Worm (Caenorhabditis elegans) whole organism, L4/young adult: Measurements from ENCODE around the gene mai-2.
"Not testable (repeated sequence)": the region's sequence is repeated elsewhere in the genome, so short reads cannot be mapped to it uniquely, and the experiment has no call there.

Experiments used
- W03F9.2 ChIP-seq: fragments of 150-350 bp; optimal IDR thresholded peaks from 2 replicates; lab custom pipeline; 2014; ENCODE audit warnings: missing biosample characterization, missing genetic modification characterization
- dao-5 ChIP-seq: sonication (generic microtip); optimal IDR thresholded peaks from 2 replicates; lab custom pipeline; 2016; ENCODE audit warnings: missing genotype, missing genetic modification characterization, moderate library complexity, missing compliant biosample characterization
- him-1 ChIP-seq: sonication (generic microtip); optimal IDR thresholded peaks from 2 replicates; lab custom pipeline; 2016; ENCODE audit warnings: missing genotype, missing genetic modification reagents, missing genetic modification characterization, missing compliant biosample characterization

Gene mai-2

DNA sequence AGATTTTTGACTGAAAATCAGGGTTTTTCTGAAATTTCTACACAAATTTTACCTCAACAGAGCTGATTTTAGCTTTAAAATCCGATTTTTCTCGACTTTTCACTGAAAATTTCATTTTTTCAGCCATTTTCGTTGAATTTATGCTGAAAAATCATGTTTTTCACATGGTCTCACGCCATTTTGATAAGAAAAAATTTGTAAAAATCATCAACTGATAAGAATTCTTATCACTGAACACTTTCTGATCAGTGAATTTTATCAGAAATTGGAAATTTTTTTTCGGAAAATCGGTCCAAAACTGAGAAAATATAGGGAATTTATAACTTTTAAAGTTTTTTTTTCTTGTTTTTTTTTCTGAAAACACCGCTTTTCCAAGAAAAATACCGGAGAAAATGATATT lies 15.2 kb downstream of the mai-2 start:
- TF ChIP-seq W03F9.2 = no peak

DNA sequence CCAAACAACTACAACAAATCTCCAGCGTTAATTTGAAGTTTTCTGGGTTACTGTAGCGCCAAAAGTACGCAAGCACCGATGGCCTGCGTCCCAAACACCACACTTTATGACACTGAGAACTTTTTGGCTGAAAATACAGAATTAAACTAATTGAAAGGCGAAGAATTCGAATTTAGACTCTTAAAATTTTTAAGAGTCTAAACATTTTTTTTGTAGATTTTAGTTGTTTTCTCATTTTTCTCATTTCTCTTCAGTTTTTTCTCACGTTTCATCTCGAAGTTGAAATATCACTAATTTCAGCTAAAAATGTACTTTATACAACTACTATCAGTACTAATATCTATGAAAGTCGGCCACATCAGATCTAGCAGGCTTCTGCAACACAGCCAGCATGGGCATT lies 29.7 kb downstream of the mai-2 start, which contains the start of gene lgc-9:
lgc-9 (plus strand) TSS at position 301 of the 400 bp plus-strand sequence.
- TF ChIP-seq dao-5 (no peak), W03F9.2 (no peak), him-1 (tag; lab: Kevin White, UChicago) (no peak)

DNA sequence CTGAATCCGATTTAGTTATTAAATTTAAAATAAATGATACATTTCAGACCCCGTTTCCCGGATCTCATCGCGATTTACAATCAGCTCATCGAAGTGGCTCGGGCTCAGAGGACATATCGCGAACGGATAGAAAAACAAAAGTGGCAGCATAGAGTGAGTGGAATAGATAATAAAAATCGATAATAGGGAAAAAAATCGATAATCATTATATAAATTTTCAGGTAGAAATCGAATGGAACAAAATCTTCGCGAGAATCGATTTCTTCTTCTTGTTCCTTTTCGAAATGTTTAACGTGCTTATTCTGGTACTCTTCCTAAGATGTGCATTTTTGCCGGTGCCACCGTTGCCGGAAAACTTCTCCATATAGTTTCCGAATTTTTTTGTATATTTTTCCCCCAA lies 33.0 kb downstream of the mai-2 start:
- TF ChIP-seq dao-5 = no peak
- TF ChIP-seq him-1 (tag; lab: Kevin White, UChicago) = no peak
- TF ChIP-seq W03F9.2 = no peak

DNA sequence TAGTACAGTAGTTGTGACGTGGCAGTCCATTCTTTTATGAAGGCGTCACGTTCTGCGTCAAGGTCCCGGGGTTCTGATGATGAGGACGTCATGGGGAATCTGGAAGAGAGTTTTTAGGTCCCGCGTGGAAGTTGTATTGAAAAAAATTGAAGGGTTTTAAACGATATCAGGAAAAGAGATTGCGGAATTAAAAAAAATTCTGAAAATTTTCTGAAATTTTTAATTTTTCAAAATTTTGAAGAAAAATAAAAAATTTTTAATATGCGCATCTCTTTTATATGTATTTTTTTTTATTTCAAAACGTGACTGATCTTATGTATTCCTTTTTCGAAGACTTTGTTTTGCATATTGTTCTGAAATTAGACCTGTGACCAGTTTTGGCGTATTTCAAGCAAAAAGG lies 36.8 kb downstream of the mai-2 start, which contains the start of gene C04C3.6:
C04C3.6 (minus strand) TSS at position 101 of the 400 bp plus-strand sequence.
- TF ChIP-seq him-1 (tag; lab: Kevin White, UChicago) (no peak), W03F9.2 (no peak), dao-5 (no peak)

DNA sequence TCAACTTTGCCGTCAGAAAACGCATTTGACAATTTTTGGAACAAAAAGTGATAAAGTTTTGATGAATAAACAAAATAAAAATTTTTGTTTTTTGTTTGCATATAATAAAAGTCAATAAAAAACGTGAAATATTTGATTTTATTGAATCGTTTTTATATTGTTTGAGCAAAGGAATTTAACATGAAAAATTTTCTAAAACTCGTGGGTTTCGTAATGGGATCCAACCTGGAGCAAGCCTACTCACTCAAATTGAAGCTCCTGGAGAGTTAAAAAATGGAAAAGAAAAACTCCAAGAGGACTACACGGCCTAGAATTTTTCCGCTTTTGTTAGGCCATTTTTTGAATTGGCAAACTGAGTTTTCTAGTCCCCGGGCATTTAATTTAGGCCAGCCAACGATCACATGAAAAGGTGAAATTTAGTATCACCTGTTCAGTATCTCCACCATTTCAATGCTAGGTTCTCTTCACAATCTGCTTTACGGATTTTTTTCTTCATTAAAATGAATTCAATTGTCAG lies 42.8 kb downstream of the mai-2 start, which contains the start of the genes C04C3.9 and srz-60:
C04C3.9 (minus strand) TSS at position 101 of the 517 bp plus-strand sequence.
srz-60 (plus strand) TSS at position 467 of the 517 bp plus-strand sequence.
- TF ChIP-seq W03F9.2 (no peak), dao-5 (no peak), him-1 (tag; lab: Kevin White, UChicago) (no peak)

DNA sequence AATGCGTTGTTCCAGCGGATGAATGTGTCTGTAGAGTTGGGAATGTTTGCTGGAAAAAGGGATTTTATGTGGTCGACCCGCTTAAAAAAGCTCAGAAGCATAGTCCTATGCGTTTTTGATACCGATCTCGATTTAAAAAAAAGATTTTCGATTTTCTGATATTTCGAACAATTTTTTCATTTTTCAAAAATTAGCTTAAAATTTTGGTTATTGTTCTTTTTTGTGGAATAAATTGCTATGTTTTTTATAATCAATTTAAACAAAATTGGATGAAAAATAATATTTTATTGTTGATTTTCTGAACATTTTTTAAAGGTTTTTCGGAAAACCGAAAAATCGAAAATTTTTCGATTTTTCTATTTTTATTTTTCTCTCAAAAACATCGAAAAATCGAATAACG lies 47.7 kb downstream of the mai-2 start, which contains the start of gene C04C3.7:
C04C3.7 (minus strand) TSS at position 101 of the 400 bp plus-strand sequence.
- not testable (repeated sequence) for TF ChIP-seq him-1 (tag; lab: Kevin White, UChicago); W03F9.2; dao-5

DNA sequence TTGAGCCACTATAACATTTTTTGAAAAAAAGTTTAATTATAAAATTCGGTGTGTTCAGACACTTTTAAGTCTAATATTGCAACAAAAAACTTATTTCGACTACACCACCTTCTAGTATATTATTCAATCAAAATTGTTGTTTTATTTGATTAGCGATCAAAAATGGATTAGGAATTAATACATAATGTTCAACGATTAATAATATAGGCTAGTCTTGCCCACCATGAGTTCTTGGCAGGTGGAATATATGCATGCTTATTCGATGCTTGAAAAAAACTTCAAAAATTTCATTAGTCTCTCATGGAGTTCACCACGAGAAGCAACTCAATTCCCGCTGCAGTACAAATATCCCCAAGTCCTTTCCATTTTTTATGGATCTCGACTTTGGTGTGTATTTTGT lies 50.3 kb downstream of the mai-2 start, which contains the start of gene srz-32:
srz-32 (plus strand) TSS at position 301 of the 400 bp plus-strand sequence.
- no peak for TF ChIP-seq W03F9.2
- TF ChIP-seq him-1 (tag; lab: Kevin White, UChicago) = no peak
- no peak for TF ChIP-seq dao-5
